Worm (Caenorhabditis elegans) whole organism, early embryonic: ENCODE results near the gene T02H6.1.

ENCODE experiments used
- B0310.2 ChIP-seq: sonication (generic microtip); optimal IDR thresholded peaks from 2 replicates; lab custom pipeline; 2016; ENCODE audit warnings: mild to moderate bottlenecking, missing genetic modification characterization, missing compliant biosample characterization
- F13C5.2 ChIP-seq: sonication (generic microtip); optimal IDR thresholded peaks from 2 replicates; lab custom pipeline; 2017; ENCODE audit warnings: mild to moderate bottlenecking, missing genetic modification characterization, inconsistent platforms, missing compliant biosample characterization
- aly-1 ChIP-seq: sonication (generic microtip); optimal IDR thresholded peaks from 2 replicates; lab custom pipeline; 2016; ENCODE audit warnings: missing genetic modification characterization, missing compliant biosample characterization
- ama-1 ChIP-seq: fragments of 150-350 bp; optimal IDR thresholded peaks from 2 replicates; lab custom pipeline; 2014
- ceh-13 ChIP-seq: fragments of 200-800 bp; sonication (Bioruptor generic); optimal IDR thresholded peaks from 2 replicates; lab custom pipeline; 2018; ENCODE audit warnings: mild to moderate bottlenecking, missing genetic modification characterization, missing compliant biosample characterization
- ceh-36 ChIP-seq: sonication (generic microtip); optimal IDR thresholded peaks from 2 replicates; lab custom pipeline; 2016; ENCODE audit warnings: missing genetic modification characterization, inconsistent platforms, missing compliant biosample characterization
- ets-7 ChIP-seq: sonication (generic microtip); optimal IDR thresholded peaks from 2 replicates; lab custom pipeline; 2016; ENCODE audit warnings: missing genotype, missing genetic modification characterization, missing compliant biosample characterization
- flt-1 ChIP-seq: fragments of 200-800 bp; sonication (Bioruptor generic); IDR thresholded peaks from 2 replicates; pipeline ENCODE4 v1.3.6; 2022; ENCODE audit warnings: missing genetic modification characterization, missing compliant biosample characterization
- hmbx-1 ChIP-seq: sonication (generic microtip); optimal IDR thresholded peaks from 2 replicates; lab custom pipeline; 2016; ENCODE audit warnings: mild to moderate bottlenecking, missing genetic modification characterization, missing compliant biosample characterization
- hmg-4 ChIP-seq: fragments of 200-800 bp; sonication (Bioruptor generic); optimal IDR thresholded peaks from 2 replicates; lab custom pipeline; 2018; ENCODE audit warnings: mild to moderate bottlenecking, missing genetic modification characterization, missing compliant biosample characterization
- hnd-1 ChIP-seq: sonication (generic microtip); optimal IDR thresholded peaks from 2 replicates; lab custom pipeline; 2016; ENCODE audit warnings: missing genetic modification characterization, missing compliant biosample characterization
- pes-1 ChIP-seq: fragments of 200-800 bp; sonication (Bioruptor generic); IDR thresholded peaks from 2 replicates; pipeline ENCODE4 v1.3.6; 2022; ENCODE audit warnings: missing genetic modification reagents, missing genetic modification characterization, missing compliant biosample characterization
- scrt-1 ChIP-seq: fragments of 200-800 bp; sonication (Bioruptor generic); IDR thresholded peaks from 2 replicates; pipeline ENCODE4 v1.3.6; 2022; ENCODE audit warnings: missing genetic modification characterization, missing compliant biosample characterization
- sea-1 ChIP-seq: fragments of 200-800 bp; sonication (Bioruptor generic); conservative IDR thresholded peaks from 2 replicates; pipeline ENCODE4 v1.3.6; 2022; ENCODE audit warnings: missing genetic modification characterization, missing compliant biosample characterization
- tbx-11 ChIP-seq: fragments of 200-800 bp; sonication (Bioruptor generic); IDR thresholded peaks from 2 replicates; pipeline ENCODE4 v1.3.6; 2022; ENCODE audit warnings: missing genetic modification characterization, missing compliant biosample characterization
- tbx-37 ChIP-seq: fragments of 200-800 bp; sonication (Bioruptor generic); conservative IDR thresholded peaks from 2 replicates; pipeline ENCODE4 v1.3.6; 2022; ENCODE audit warnings: missing genetic modification reagents, missing genetic modification characterization, missing compliant biosample characterization
- tra-4 ChIP-seq: sonication (generic microtip); optimal IDR thresholded peaks from 2 replicates; lab custom pipeline; 2017; ENCODE audit warnings: missing genetic modification characterization, missing compliant biosample characterization

The T02H6.1 gene

DNA sequence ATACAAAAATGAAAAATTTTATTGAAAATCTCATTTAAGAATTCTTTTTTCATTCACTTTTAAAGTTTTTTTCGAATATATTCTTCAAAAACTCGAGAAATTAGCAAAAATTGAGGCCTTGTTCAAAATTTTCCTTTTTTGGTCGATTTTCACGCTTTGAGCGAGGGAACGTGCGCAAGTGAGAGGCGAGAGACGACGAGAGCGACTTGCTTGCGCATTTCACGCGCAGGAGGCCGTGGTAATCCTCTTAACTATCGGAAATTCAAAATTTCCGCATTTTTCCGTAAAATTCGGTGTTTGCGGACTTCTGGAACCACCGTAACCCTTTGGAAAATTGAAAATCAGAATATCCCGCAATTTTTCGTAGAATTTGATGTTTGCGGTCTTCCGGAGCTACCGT, 20.8 kb downstream of the T02H6.1 start:
- no peak for TF ChIP-seq tra-4
- TF ChIP-seq hmbx-1: no peak

DNA sequence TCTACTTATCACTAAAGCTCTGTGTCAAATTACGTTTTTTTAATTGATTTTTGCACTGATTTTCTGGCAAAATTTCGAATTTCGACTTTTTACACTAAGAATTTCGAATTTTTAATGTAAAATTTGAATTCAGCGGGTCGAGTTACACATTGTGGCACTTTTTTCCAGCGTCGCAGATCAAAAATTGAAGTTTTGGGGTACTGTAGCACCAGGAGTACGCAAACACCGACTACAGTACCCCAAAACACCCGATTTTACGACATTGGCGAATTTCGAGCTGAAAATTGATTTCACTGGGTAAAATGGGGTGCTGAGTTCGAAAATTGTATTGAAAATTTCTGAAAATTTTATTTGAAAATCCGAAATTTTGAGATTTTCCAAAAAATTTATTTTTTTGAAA, 23.2 kb downstream of the T02H6.1 start:
- TF ChIP-seq tbx-37 (GFP tag; lab: Robert Waterston, UW): no peak

DNA sequence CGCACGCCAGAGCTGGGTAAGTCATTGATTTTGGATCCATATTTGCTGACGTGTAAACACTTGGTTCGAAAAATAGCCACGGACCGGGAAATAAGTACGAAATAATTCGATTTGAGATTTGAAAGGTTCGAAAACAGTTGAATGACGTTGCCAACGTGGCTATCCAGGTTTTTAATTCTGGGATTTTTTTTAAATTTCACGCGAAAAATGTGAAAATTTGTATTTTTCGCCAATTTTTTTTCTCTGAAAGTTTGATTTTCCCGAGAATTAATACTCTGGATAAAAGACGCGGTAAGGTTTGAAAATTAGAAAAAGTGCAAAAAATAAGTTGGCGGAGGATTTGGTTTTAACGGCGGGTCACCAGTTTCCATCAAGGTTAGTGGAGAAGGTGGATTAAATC, 31.6 kb downstream of the T02H6.1 start, which contains the start of gene fbxc-48:
fbxc-48 (minus strand) TSS at position 101 of the 400 bp plus-strand sequence.
- TF ChIP-seq ceh-13 (GFP tag; lab: Kevin White, UChicago): no peak
- no peak for TF ChIP-seq F13C5.2 (tag; lab: Kevin White, UChicago)
- no peak for TF ChIP-seq tbx-11

DNA sequence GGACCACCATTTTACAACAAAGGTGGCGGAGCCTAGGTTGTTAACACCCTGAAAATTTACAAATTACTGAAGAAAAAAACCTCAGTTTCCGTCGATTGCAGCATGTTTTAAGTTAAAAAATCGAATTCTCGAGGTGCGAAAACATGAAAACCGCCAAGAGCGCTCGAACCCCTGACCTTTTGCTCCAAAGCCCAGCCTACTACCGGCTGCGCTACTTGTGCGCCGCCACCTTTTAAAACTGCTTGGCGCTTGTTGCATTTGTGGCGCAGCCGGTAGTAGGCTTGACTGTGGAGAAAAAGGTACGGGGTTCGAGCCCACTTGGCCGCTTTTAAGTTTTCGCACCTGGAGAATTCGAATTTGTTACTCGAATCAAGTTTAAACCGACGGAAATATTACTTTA, 41.0 kb downstream of the T02H6.1 start, which contains the start of gene snt-6:
snt-6 (minus strand) TSS at position 58 of the 400 bp plus-strand sequence.
- TF ChIP-seq tbx-11: no peak
- no peak for TF ChIP-seq sea-1 (GFP tag; lab: Robert Waterston, UW)
- TF ChIP-seq B0310.2 (tag; lab: Kevin White, UChicago): no peak
- no peak for TF ChIP-seq F13C5.2 (tag; lab: Kevin White, UChicago)
- no peak for TF ChIP-seq ets-7 (tag; lab: Kevin White, UChicago)
- TF ChIP-seq scrt-1 (GFP tag; lab: Robert Waterston, UW): no peak
- no peak for TF ChIP-seq pes-1
- no peak for TF ChIP-seq hmg-4 (GFP tag; lab: Kevin White, UChicago)
- no peak for TF ChIP-seq hnd-1 (tag; lab: Kevin White, UChicago)
- no peak for TF ChIP-seq tbx-37 (GFP tag; lab: Robert Waterston, UW)
- no peak for TF ChIP-seq aly-1 (tag; lab: Kevin White, UChicago)

DNA sequence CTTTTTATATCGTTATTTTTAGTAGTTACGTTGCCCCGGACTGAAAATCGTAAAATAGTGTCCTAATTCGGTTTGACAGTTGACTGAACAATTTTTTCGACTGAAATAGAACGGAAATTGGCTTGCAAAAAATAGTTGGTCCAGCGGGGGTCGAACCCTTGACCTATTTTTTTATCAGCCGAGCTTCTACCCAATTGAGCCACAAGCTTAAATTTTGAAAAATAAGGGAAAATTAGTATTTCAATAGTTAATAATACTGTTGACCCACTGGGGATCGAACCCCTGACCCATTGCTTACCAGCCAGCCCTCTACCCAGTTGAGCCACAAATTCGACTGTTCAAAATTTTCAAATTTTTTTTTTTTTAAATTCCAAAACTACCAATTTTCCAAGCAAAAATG, 42.7 kb downstream of the T02H6.1 start:
- TF ChIP-seq hmbx-1 (no peak), F13C5.2 (tag; lab: Kevin White, UChicago) (no peak), ceh-13 (GFP tag; lab: Kevin White, UChicago) (no peak), ets-7 (tag; lab: Kevin White, UChicago) (no peak), pes-1 (no peak), flt-1 (GFP tag; lab: Robert Waterston, UW) (no peak), tbx-37 (GFP tag; lab: Robert Waterston, UW) (no peak), hmg-4 (GFP tag; lab: Kevin White, UChicago) (no peak), B0310.2 (tag; lab: Kevin White, UChicago) (no peak), hnd-1 (tag; lab: Kevin White, UChicago) (no peak), sea-1 (GFP tag; lab: Robert Waterston, UW) (no peak), ama-1 (lab: Kevin White, UChicago) (no peak), aly-1 (tag; lab: Kevin White, UChicago) (no peak)

DNA sequence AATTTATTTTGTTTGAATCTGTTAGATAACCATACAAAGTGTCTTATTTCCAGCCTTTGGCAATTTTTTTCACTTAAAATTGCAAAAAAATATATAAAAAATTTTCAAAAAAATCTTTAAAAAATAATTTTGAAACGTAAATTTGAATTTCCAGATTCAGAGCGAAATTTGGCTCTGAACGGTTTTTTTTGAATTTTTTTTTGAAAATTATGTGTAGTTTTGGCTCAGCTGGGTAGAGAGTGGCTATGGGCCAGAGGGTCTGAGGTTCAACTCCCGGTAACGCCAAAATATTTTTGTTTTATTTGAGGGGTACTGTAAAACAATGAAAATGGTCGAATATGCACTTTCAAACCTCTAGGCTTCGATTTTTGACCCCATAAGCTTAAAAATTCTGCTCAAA, 44.3 kb downstream of the T02H6.1 start:
- no peak for TF ChIP-seq ets-7 (tag; lab: Kevin White, UChicago)
- TF ChIP-seq F13C5.2 (tag; lab: Kevin White, UChicago): no peak
- TF ChIP-seq hmbx-1: no peak
- TF ChIP-seq ceh-13 (GFP tag; lab: Kevin White, UChicago): no peak
- TF ChIP-seq aly-1 (tag; lab: Kevin White, UChicago): no peak
- TF ChIP-seq B0310.2 (tag; lab: Kevin White, UChicago): no peak
- TF ChIP-seq flt-1 (GFP tag; lab: Robert Waterston, UW): no peak
- no peak for TF ChIP-seq hmg-4 (GFP tag; lab: Kevin White, UChicago)
- no peak for TF ChIP-seq sea-1 (GFP tag; lab: Robert Waterston, UW)
- TF ChIP-seq ama-1 (lab: Kevin White, UChicago): no peak
- no peak for TF ChIP-seq pes-1
- TF ChIP-seq ceh-36 (tag; lab: Kevin White, UChicago): no peak
- no peak for TF ChIP-seq tbx-37 (GFP tag; lab: Robert Waterston, UW)
- TF ChIP-seq tra-4: no peak
- TF ChIP-seq hnd-1 (tag; lab: Kevin White, UChicago): no peak
- TF ChIP-seq tbx-11: no peak
- TF ChIP-seq scrt-1 (GFP tag; lab: Robert Waterston, UW): no peak

DNA sequence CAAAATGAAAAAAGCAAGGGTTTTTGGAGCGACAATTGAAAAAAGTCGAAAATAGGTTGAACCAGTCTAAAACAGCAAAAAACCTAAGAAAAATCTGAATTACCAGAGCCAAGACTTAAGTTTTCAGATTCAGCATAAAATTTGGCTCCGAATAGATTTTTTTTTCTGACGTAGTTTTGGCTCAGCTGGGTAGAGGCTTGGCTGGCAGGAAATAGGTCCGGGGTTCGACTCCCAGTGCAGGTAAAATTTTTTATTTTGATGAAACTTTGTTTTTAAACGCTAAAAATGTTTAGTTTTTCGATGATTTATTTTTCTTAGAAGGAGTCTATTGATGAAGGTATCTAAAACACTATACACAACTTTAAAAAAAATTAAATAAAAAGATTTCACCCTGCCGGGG, 45.8 kb downstream of the T02H6.1 start:
- TF ChIP-seq tbx-11 (no peak), aly-1 (tag; lab: Kevin White, UChicago) (no peak), ama-1 (lab: Kevin White, UChicago) (no peak)

DNA sequence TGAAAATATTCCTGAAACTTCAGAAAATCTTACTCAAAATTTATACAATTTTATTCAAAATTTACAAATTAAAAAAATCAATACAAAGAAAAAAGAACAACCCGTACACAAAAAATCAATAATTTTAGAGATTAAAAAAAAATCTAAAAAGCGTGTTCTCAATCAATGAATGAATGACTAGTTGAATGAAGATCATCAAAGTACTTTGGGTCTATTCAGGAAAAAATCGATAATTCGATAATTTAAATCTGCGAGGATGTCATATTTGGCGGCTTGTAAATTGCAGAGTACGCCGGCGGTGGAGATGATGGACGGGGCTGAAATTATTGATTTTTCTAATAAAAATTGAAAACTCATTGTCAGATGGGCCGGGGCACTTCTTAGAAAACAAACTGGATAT, 47.0 kb downstream of the T02H6.1 start:
- no peak for TF ChIP-seq tra-4
- no peak for TF ChIP-seq ceh-13 (GFP tag; lab: Kevin White, UChicago)
- no peak for TF ChIP-seq flt-1 (GFP tag; lab: Robert Waterston, UW)
- TF ChIP-seq ets-7 (tag; lab: Kevin White, UChicago): no peak
- no peak for TF ChIP-seq tbx-11
- no peak for TF ChIP-seq ama-1 (lab: Kevin White, UChicago)
- TF ChIP-seq tbx-37 (GFP tag; lab: Robert Waterston, UW): no peak
- no peak for TF ChIP-seq hnd-1 (tag; lab: Kevin White, UChicago)
- TF ChIP-seq B0310.2 (tag; lab: Kevin White, UChicago): no peak
- no peak for TF ChIP-seq ceh-36 (tag; lab: Kevin White, UChicago)
- TF ChIP-seq aly-1 (tag; lab: Kevin White, UChicago): no peak
- TF ChIP-seq scrt-1 (GFP tag; lab: Robert Waterston, UW): no peak
- TF ChIP-seq hmbx-1: no peak
- TF ChIP-seq pes-1: no peak
- TF ChIP-seq F13C5.2 (tag; lab: Kevin White, UChicago): no peak
- TF ChIP-seq sea-1 (GFP tag; lab: Robert Waterston, UW): no peak
- no peak for TF ChIP-seq hmg-4 (GFP tag; lab: Kevin White, UChicago)
